Worm (Caenorhabditis elegans) whole organism, midembryonic: ENCODE measurements around the gene F58F12.1.

Source experiments
- T22C8.4 ChIP-seq: fragments of 200-800 bp; sonication (Bioruptor generic); IDR thresholded peaks from 2 replicates; pipeline ENCODE4 v1.3.6; 2022; ENCODE audit warnings: missing genetic modification characterization, missing compliant biosample characterization
- cog-1 ChIP-seq: sonication (generic microtip); optimal IDR thresholded peaks from 2 replicates; lab custom pipeline; 2016; ENCODE audit warnings: missing genetic modification characterization, missing compliant biosample characterization
- flt-1 ChIP-seq: fragments of 200-800 bp; sonication (Bioruptor generic); IDR thresholded peaks from 2 replicates; pipeline ENCODE4 v1.3.6; 2022; ENCODE audit warnings: missing genetic modification characterization, missing compliant biosample characterization
- klf-2 ChIP-seq: fragments of 200-800 bp; sonication (Bioruptor generic); conservative IDR thresholded peaks from 2 replicates; pipeline ENCODE4 v1.3.6; 2022; ENCODE audit warnings: missing genetic modification reagents, missing genetic modification characterization, missing compliant biosample characterization
- med-1 ChIP-seq: sonication (generic microtip); optimal IDR thresholded peaks from 2 replicates; lab custom pipeline; 2017; ENCODE audit warnings: missing genetic modification characterization, mild to moderate bottlenecking, missing compliant biosample characterization, antibody characterized with exemption, missing genetic modification reagents; ENCODE audit not compliant: insufficient read depth
- ref-1 ChIP-seq: fragments of 200-800 bp; sonication (Bioruptor generic); conservative IDR thresholded peaks from 2 replicates; pipeline ENCODE4 v1.3.6; 2022; ENCODE audit warnings: missing genetic modification reagents, missing genetic modification characterization, missing compliant biosample characterization
- tab-1 ChIP-seq: fragments of 200-800 bp; sonication (Bioruptor generic); IDR thresholded peaks from 2 replicates; pipeline ENCODE4 v1.3.6; 2022; ENCODE audit warnings: missing genetic modification characterization, missing compliant biosample characterization
- ztf-23 ChIP-seq: fragments of 200-800 bp; sonication (Bioruptor generic); IDR thresholded peaks from 2 replicates; pipeline ENCODE4 v1.3.6; 2022; ENCODE audit warnings: missing genetic modification reagents, missing genetic modification characterization, missing compliant biosample characterization
- ztf-29 ChIP-seq: fragments of 200-800 bp; sonication (Bioruptor generic); IDR thresholded peaks from 2 replicates; pipeline ENCODE4 v1.3.6; 2022; ENCODE audit warnings: missing genetic modification reagents, missing genetic modification characterization, missing compliant biosample characterization

ce11 chrII:6349968-6350367 lies 33.5 kb upstream of the F58F12.1 start:
- TF ChIP-seq tab-1 (GFP tag; lab: Robert Waterston, UW): no peak
- TF ChIP-seq flt-1: no peak
- TF ChIP-seq ref-1 (GFP tag; lab: Robert Waterston, UW): no peak
- no peak for TF ChIP-seq T22C8.4
- TF ChIP-seq med-1: no peak
- TF ChIP-seq ztf-23 (GFP tag; lab: Robert Waterston, UW): no peak
- no peak for TF ChIP-seq ztf-29
- no peak for TF ChIP-seq klf-2 (GFP tag; lab: Robert Waterston, UW)
- TF ChIP-seq cog-1 (tag; lab: Kevin White, UChicago): no peak
